Worm (Caenorhabditis elegans) whole organism, L3 larva: Measurements from ENCODE around the gene unc-16.

Experiments
- R02D3.7 ChIP-seq: fragments of 150-350 bp; optimal IDR thresholded peaks from 2 replicates; lab custom pipeline; 2014; ENCODE audit warnings: missing biosample characterization, missing genetic modification characterization
- ZK546.5 ChIP-seq: sonication (generic microtip); optimal IDR thresholded peaks from 2 replicates; lab custom pipeline; 2017; ENCODE audit warnings: missing biosample characterization, missing genetic modification characterization
- aly-2 ChIP-seq: fragments of 150-350 bp; optimal IDR thresholded peaks from 2 replicates; lab custom pipeline; 2014; ENCODE audit warnings: missing biosample characterization, missing genetic modification characterization
- ama-1 ChIP-seq: fragments of 150-350 bp; optimal IDR thresholded peaks from 2 replicates; lab custom pipeline; 2018
- ceh-16 ChIP-seq: sonication (generic microtip); optimal IDR thresholded peaks from 2 replicates; lab custom pipeline; 2017; ENCODE audit warnings: missing biosample characterization, missing genetic modification characterization
- ceh-28 ChIP-seq: fragments of 150-350 bp; optimal IDR thresholded peaks from 2 replicates; lab custom pipeline; 2014; ENCODE audit warnings: missing biosample characterization, missing genetic modification reagents, missing genetic modification characterization
- ceh-82 ChIP-seq: fragments of 150-350 bp; optimal IDR thresholded peaks from 2 replicates; lab custom pipeline; 2014; ENCODE audit warnings: missing biosample characterization, missing genetic modification characterization
- ceh-9 ChIP-seq: sonication (generic microtip); optimal IDR thresholded peaks from 2 replicates; lab custom pipeline; 2018; ENCODE audit warnings: missing biosample characterization, missing genetic modification characterization
- daf-12 ChIP-seq: fragments of 150-350 bp; optimal IDR thresholded peaks from 2 replicates; lab custom pipeline; 2014; ENCODE audit warnings: missing biosample characterization, missing genetic modification reagents, missing genetic modification characterization
- egl-27 ChIP-seq: sonication (generic microtip); optimal IDR thresholded peaks from 4 replicates; lab custom pipeline; 2017; ENCODE audit warnings: missing biosample characterization, missing genetic modification reagents, missing genetic modification characterization
- egl-5 ChIP-seq: fragments of 150-350 bp; optimal IDR thresholded peaks from 2 replicates; lab custom pipeline; 2017; ENCODE audit warnings: missing biosample characterization, missing genetic modification reagents, missing genetic modification characterization, inconsistent platforms
- elt-1 ChIP-seq: fragments of 150-350 bp; optimal IDR thresholded peaks from 2 replicates; lab custom pipeline; 2014; ENCODE audit warnings: missing biosample characterization, missing genetic modification characterization
- elt-2 ChIP-seq: sonication (generic microtip); optimal IDR thresholded peaks from 2 replicates; lab custom pipeline; 2016; ENCODE audit warnings: missing genetic modification reagents, mild to moderate bottlenecking, missing genetic modification characterization, missing compliant biosample characterization
- elt-3 ChIP-seq, 3 experiments: fragments of 150-350 bp in 1 of 3; sonication (generic microtip) in 2 of 3; optimal IDR thresholded peaks; 2 replicates in 2 of 3; 4 replicates in 1 of 3; lab custom pipeline; 2014 to 2017; ENCODE audit warnings: missing biosample characterization in 3 of 3, missing genetic modification characterization in 3 of 3
- eor-1 ChIP-seq, 2 experiments: fragments of 150-350 bp; optimal IDR thresholded peaks; 2 replicates each; lab custom pipeline; 2014 to 2018; ENCODE audit warnings: missing biosample characterization in 2 of 2, missing genetic modification characterization in 2 of 2
- fkh-10 ChIP-seq: sonication (generic microtip); optimal IDR thresholded peaks from 2 replicates; lab custom pipeline; 2017; ENCODE audit warnings: missing biosample characterization, missing genetic modification reagents, missing genetic modification characterization
- fkh-2 ChIP-seq: fragments of 150-350 bp; optimal IDR thresholded peaks from 2 replicates; lab custom pipeline; 2014; ENCODE audit warnings: missing biosample characterization, missing genetic modification reagents, missing genetic modification characterization
- fos-1 ChIP-seq: fragments of 150-350 bp; optimal IDR thresholded peaks from 2 replicates; lab custom pipeline; 2014; ENCODE audit warnings: missing biosample characterization, missing genetic modification characterization
- hmg-11 ChIP-seq: sonication (generic microtip); optimal IDR thresholded peaks from 2 replicates; lab custom pipeline; 2016; ENCODE audit warnings: missing genetic modification characterization, missing compliant biosample characterization
- jun-1 ChIP-seq: fragments of 150-350 bp; optimal IDR thresholded peaks from 2 replicates; lab custom pipeline; 2014; ENCODE audit warnings: missing biosample characterization, missing genetic modification reagents, missing genetic modification characterization
- lin-15B ChIP-seq: fragments of 150-350 bp; optimal IDR thresholded peaks from 2 replicates; lab custom pipeline; 2014; ENCODE audit warnings: missing biosample characterization, missing genetic modification characterization
- lin-39 ChIP-seq: fragments of 150-350 bp; optimal IDR thresholded peaks from 2 replicates; lab custom pipeline; 2018; ENCODE audit warnings: missing biosample characterization, missing genetic modification reagents, missing genetic modification characterization
- lsy-12 ChIP-seq: sonication (generic microtip); optimal IDR thresholded peaks from 2 replicates; lab custom pipeline; 2016; ENCODE audit warnings: mild to moderate bottlenecking, missing genetic modification characterization, missing compliant biosample characterization
- mdl-1 ChIP-seq: fragments of 150-350 bp; optimal IDR thresholded peaks from 2 replicates; lab custom pipeline; 2014; ENCODE audit warnings: missing biosample characterization, missing genetic modification characterization
- mml-1 ChIP-seq: fragments of 150-350 bp; sonication (generic microtip); optimal IDR thresholded peaks from 3 replicates; lab custom pipeline; 2014; ENCODE audit warnings: missing biosample characterization, missing genetic modification characterization
- nfya-1 ChIP-seq: sonication (generic microtip); optimal IDR thresholded peaks from 2 replicates; lab custom pipeline; 2017; ENCODE audit warnings: missing genetic modification characterization, mild to moderate bottlenecking, missing compliant biosample characterization, antibody characterized with exemption, moderate library complexity; ENCODE audit not compliant: insufficient read depth
- nhr-11 ChIP-seq: fragments of 150-350 bp; optimal IDR thresholded peaks from 2 replicates; lab custom pipeline; 2014; ENCODE audit warnings: missing biosample characterization, missing genetic modification characterization
- nhr-12 ChIP-seq: fragments of 150-350 bp; optimal IDR thresholded peaks from 2 replicates; lab custom pipeline; 2014; ENCODE audit warnings: missing biosample characterization, missing genetic modification characterization
- nhr-23 ChIP-seq: fragments of 150-350 bp; optimal IDR thresholded peaks from 2 replicates; lab custom pipeline; 2014; ENCODE audit warnings: missing biosample characterization, missing genetic modification reagents, missing genetic modification characterization
- nhr-237 ChIP-seq: fragments of 150-350 bp; optimal IDR thresholded peaks from 2 replicates; lab custom pipeline; 2014; ENCODE audit warnings: missing biosample characterization, missing genetic modification characterization
- nhr-25 ChIP-seq: sonication (generic microtip); optimal IDR thresholded peaks from 2 replicates; lab custom pipeline; 2017; ENCODE audit warnings: missing biosample characterization, missing genetic modification characterization
- nhr-28 ChIP-seq: fragments of 150-350 bp; optimal IDR thresholded peaks from 2 replicates; lab custom pipeline; 2014; ENCODE audit warnings: missing biosample characterization, missing genetic modification characterization
- nhr-43 ChIP-seq: sonication (generic microtip); optimal IDR thresholded peaks from 2 replicates; lab custom pipeline; 2016; ENCODE audit warnings: mild to moderate bottlenecking, missing genetic modification characterization, missing compliant biosample characterization; ENCODE audit not compliant: poor library complexity, severe bottlenecking
- nhr-67 ChIP-seq: fragments of 150-350 bp; optimal IDR thresholded peaks from 2 replicates; lab custom pipeline; 2014; ENCODE audit warnings: missing biosample characterization, missing genetic modification characterization
- nhr-76 ChIP-seq: fragments of 150-350 bp; sonication (generic microtip); optimal IDR thresholded peaks from 5 replicates; lab custom pipeline; 2014; ENCODE audit warnings: missing biosample characterization, missing genetic modification characterization
- nhr-77 ChIP-seq: fragments of 150-350 bp; optimal IDR thresholded peaks from 2 replicates; lab custom pipeline; 2014; ENCODE audit warnings: missing biosample characterization, missing genetic modification characterization
- pha-4 ChIP-seq: fragments of 150-350 bp; optimal IDR thresholded peaks from 2 replicates; lab custom pipeline; 2014; ENCODE audit warnings: missing biosample characterization, missing genetic modification reagents, missing genetic modification characterization
- pqm-1 ChIP-seq: fragments of 150-350 bp; optimal IDR thresholded peaks from 2 replicates; lab custom pipeline; 2017; ENCODE audit warnings: missing biosample characterization, missing genetic modification characterization, inconsistent platforms
- sea-2 ChIP-seq: fragments of 150-350 bp; sonication (generic microtip); optimal IDR thresholded peaks from 4 replicates; lab custom pipeline; 2014; ENCODE audit warnings: missing biosample characterization, missing genetic modification reagents, missing genetic modification characterization
- skn-1 ChIP-seq: fragments of 150-350 bp; optimal IDR thresholded peaks from 2 replicates; lab custom pipeline; 2014; ENCODE audit warnings: missing biosample characterization, missing genetic modification characterization
- snpc-4 ChIP-seq: fragments of 150-350 bp; optimal IDR thresholded peaks from 2 replicates; lab custom pipeline; 2014; ENCODE audit warnings: missing biosample characterization, missing genetic modification characterization
- tbx-2 ChIP-seq: sonication (generic microtip); optimal IDR thresholded peaks from 2 replicates; lab custom pipeline; 2016; ENCODE audit warnings: mild to moderate bottlenecking, missing genetic modification characterization, missing compliant biosample characterization
- unc-39 ChIP-seq: sonication (generic microtip); optimal IDR thresholded peaks from 4 replicates; lab custom pipeline; 2017; ENCODE audit warnings: missing biosample characterization, missing genetic modification characterization
- unc-62 ChIP-seq: fragments of 150-350 bp; sonication (generic microtip); optimal IDR thresholded peaks from 4 replicates; lab custom pipeline; 2014; ENCODE audit warnings: missing biosample characterization, missing genetic modification reagents, missing genetic modification characterization
- zag-1 ChIP-seq: fragments of 150-350 bp; optimal IDR thresholded peaks from 2 replicates; lab custom pipeline; 2014; ENCODE audit warnings: missing biosample characterization, missing genetic modification characterization
- ztf-11 ChIP-seq: fragments of 150-350 bp; optimal IDR thresholded peaks from 2 replicates; lab custom pipeline; 2014; ENCODE audit warnings: missing biosample characterization, missing genetic modification characterization
- ztf-4 ChIP-seq: fragments of 150-350 bp; optimal IDR thresholded peaks from 2 replicates; lab custom pipeline; 2014; ENCODE audit warnings: missing biosample characterization, missing genetic modification characterization

Gene unc-16

DNA sequence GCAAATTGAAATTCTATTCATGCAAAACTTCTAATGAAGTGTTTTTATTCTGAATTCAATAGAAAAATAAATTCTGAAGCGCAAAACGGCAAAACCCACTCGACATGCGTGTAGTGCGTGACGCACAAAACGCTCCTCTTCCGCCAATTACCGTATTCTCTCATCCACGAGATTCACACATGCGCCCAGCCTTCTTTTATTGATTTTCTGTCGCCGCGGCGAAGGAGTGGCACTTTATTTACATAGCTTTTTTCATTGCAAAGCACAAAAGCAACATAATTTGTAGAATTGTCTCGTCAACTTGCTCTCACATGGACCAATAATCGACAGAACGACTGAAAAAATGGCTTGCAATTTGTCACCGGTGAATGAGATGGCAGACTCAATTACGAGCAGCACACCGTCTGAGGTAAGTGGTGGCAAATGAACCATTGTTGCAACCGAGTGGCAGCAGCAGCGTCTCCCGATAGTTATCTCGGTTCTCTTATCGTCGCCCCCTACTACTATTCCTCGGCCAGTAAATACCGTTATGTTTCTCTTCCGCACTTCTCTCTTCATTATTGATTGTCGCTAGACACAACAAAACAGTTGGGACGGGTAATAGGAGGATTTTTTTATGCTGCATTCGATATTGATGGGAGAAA is at the start of gene unc-16:
Gene unc-16, plus strand, starts transcription at position 243 of the 644 bp plus-strand sequence.
- TF ChIP-seq elt-2: peak; percentile 72
- TF ChIP-seq ZK546.5 (tag; lab: Kevin White, UChicago): no peak
- no peak for TF ChIP-seq elt-1 (tag; lab: Kevin White, UChicago)
- TF ChIP-seq nhr-76: no peak
- no peak for TF ChIP-seq nhr-237
- no peak for TF ChIP-seq ztf-4 (tag; lab: Kevin White, UChicago)
- TF ChIP-seq skn-1 (tag; lab: Kevin White, UChicago): peak; percentile 46
- TF ChIP-seq ceh-28 (tag; lab: Kevin White, UChicago): peak; percentile 90
- no peak for TF ChIP-seq nhr-28 (tag; lab: Kevin White, UChicago)
- peak; percentile 57 for TF ChIP-seq nhr-43 (tag; lab: Kevin White, UChicago)
- peak; percentile 89 for TF ChIP-seq lin-15B
- peak; percentile 97 for TF ChIP-seq pha-4
- no peak for TF ChIP-seq daf-12 (tag; lab: Kevin White, UChicago)
- peak; percentile 82 for TF ChIP-seq tbx-2 (tag; lab: Kevin White, UChicago)
- TF ChIP-seq nhr-12 (tag; lab: Kevin White, UChicago): no peak
- peak; percentile 87 for TF ChIP-seq mml-1 (tag; lab: Kevin White, UChicago)
- peak; percentile 85 for TF ChIP-seq lsy-12 (tag; lab: Kevin White, UChicago)
- TF ChIP-seq fkh-2 (tag; lab: Kevin White, UChicago): no peak
- TF ChIP-seq unc-39 (tag; lab: Kevin White, UChicago): no peak
- peak; percentile 58 for TF ChIP-seq ama-1 (lab: Kevin White, UChicago)
- TF ChIP-seq jun-1 (tag; lab: Kevin White, UChicago): peak; percentile 27
- no peak for TF ChIP-seq nhr-11 (tag; lab: Kevin White, UChicago)
- TF ChIP-seq hmg-11 (tag; lab: Kevin White, UChicago): peak; percentile 90
- peak; percentile 70 for TF ChIP-seq unc-62 (GFP tag; lab: Kevin White, UChicago)
- TF ChIP-seq zag-1 (tag; lab: Kevin White, UChicago): no peak
- peak; percentile 44 for TF ChIP-seq fkh-10 (GFP tag; lab: Kevin White, UChicago)
- TF ChIP-seq ceh-16 (tag; lab: Kevin White, UChicago): no peak
- no peak for TF ChIP-seq ztf-11 (tag; lab: Kevin White, UChicago)
- peak; percentile 88 for TF ChIP-seq egl-5 (tag; lab: Kevin White, UChicago)
- TF ChIP-seq lin-39 (tag; lab: Kevin White, UChicago): peak; percentile 85
- TF ChIP-seq egl-27 (tag; lab: Kevin White, UChicago): no peak
- TF ChIP-seq nhr-77 (tag; lab: Kevin White, UChicago): no peak
- TF ChIP-seq nfya-1 (tag; lab: Kevin White, UChicago): peak; percentile 96
- TF ChIP-seq pqm-1 (tag; lab: Kevin White, UChicago): peak; percentile 23
- peak; percentile 90 for TF ChIP-seq snpc-4
- TF ChIP-seq mdl-1 (tag; lab: Kevin White, UChicago): peak; percentile 87
- peak; percentile 19 for TF ChIP-seq ceh-82 (tag; lab: Kevin White, UChicago)
- peak; percentile 56 for TF ChIP-seq nhr-25 (tag; lab: Kevin White, UChicago)
- no peak for TF ChIP-seq nhr-67 (tag; lab: Kevin White, UChicago)
- TF ChIP-seq nhr-23: peak; percentile 63
- TF ChIP-seq sea-2 (GFP tag; lab: Kevin White, UChicago): peak; percentile 73
- TF ChIP-seq R02D3.7: peak; percentile 70
- no peak for TF ChIP-seq ceh-9 (tag; lab: Kevin White, UChicago)
- no peak for TF ChIP-seq aly-2 (tag; lab: Kevin White, UChicago)
- TF ChIP-seq fos-1 (tag; lab: Kevin White, UChicago): no peak
- peak in 1 of 2 experiments; percentile 13 for TF ChIP-seq eor-1 (tag; optimal IDR thresholded peaks at IDR 0.05; lab: Kevin White, UChicago)
- TF ChIP-seq elt-3 (tag; optimal IDR thresholded peaks at IDR 0.05; lab: Kevin White, UChicago): no peak
